Worm (Caenorhabditis elegans) whole organism, L4/young adult: ENCODE measurements around the gene C54F6.17.
"Not testable (repeated sequence)": the region's sequence is repeated elsewhere in the genome, so short reads cannot be mapped to it uniquely, and the experiment has no call there.

Experiments used
- W03F9.2 ChIP-seq: fragments of 150-350 bp; optimal IDR thresholded peaks from 2 replicates; lab custom pipeline; 2014; ENCODE audit warnings: missing biosample characterization, missing genetic modification characterization
- dao-5 ChIP-seq: sonication (generic microtip); optimal IDR thresholded peaks from 2 replicates; lab custom pipeline; 2016; ENCODE audit warnings: missing genotype, missing genetic modification characterization, moderate library complexity, missing compliant biosample characterization
- him-1 ChIP-seq: sonication (generic microtip); optimal IDR thresholded peaks from 2 replicates; lab custom pipeline; 2016; ENCODE audit warnings: missing genotype, missing genetic modification reagents, missing genetic modification characterization, missing compliant biosample characterization

The C54F6.17 gene

ce11 chrV:7527153-7527552 lies at the start of gene C54F6.17:
Gene C54F6.17 (plus strand): TSS chrV:7527453.
- TF ChIP-seq him-1 (tag; lab: Kevin White, UChicago) = no peak
- no peak for TF ChIP-seq dao-5 (tag; lab: Kevin White, UChicago)
- TF ChIP-seq W03F9.2 (tag; lab: Kevin White, UChicago) = no peak

- TF ChIP-seq him-1 (tag; lab: Kevin White, UChicago) (no peak), W03F9.2 (tag; lab: Kevin White, UChicago) (no peak), dao-5 (tag; lab: Kevin White, UChicago) (no peak)
These were observed 48.8 kb upstream of the C54F6.17 start, which contains the start of gene str-190 for ce11 chrV:7478404-7478803. Gene str-190 (minus strand): TSS chrV:7478504.

ce11 chrV:7480949-7481348 lies 46.3 kb upstream of the C54F6.17 start, which contains the start of gene C18B10.6:
Gene C18B10.6 (minus strand): TSS chrV:7481049.
- TF ChIP-seq dao-5 (tag; lab: Kevin White, UChicago) (no peak), W03F9.2 (tag; lab: Kevin White, UChicago) (no peak), him-1 (tag; lab: Kevin White, UChicago) (no peak)

- TF ChIP-seq dao-5 (tag; lab: Kevin White, UChicago) = no peak
- no peak for TF ChIP-seq W03F9.2 (tag; lab: Kevin White, UChicago)
- TF ChIP-seq him-1 (tag; lab: Kevin White, UChicago) = no peak
These were observed 42.3 kb upstream of the C54F6.17 start, which contains the start of gene srbc-8 for ce11 chrV:7485000-7485399. Gene srbc-8 (minus strand): TSS chrV:7485100.

ce11 chrV:7487518-7487917 lies 39.7 kb upstream of the C54F6.17 start, which contains the start of gene srbc-7:
Gene srbc-7 (minus strand): TSS chrV:7487618.
- no peak for TF ChIP-seq him-1 (tag; lab: Kevin White, UChicago)
- no peak for TF ChIP-seq W03F9.2 (tag; lab: Kevin White, UChicago)

- no peak for TF ChIP-seq W03F9.2 (tag; lab: Kevin White, UChicago)
- TF ChIP-seq him-1 (tag; lab: Kevin White, UChicago) = no peak
- TF ChIP-seq dao-5 (tag; lab: Kevin White, UChicago) = no peak
These were observed 36.9 kb upstream of the C54F6.17 start, which contains the start of gene srbc-9 for ce11 chrV:7490340-7490739. Gene srbc-9 (minus strand): TSS chrV:7490440.

- TF ChIP-seq him-1 (tag; lab: Kevin White, UChicago) = no peak
These were observed 34.3 kb upstream of the C54F6.17 start, which contains the start of gene srbc-10 for ce11 chrV:7492924-7493323. Gene srbc-10 (minus strand): TSS chrV:7493024.

ce11 chrV:7495189-7495588 lies 32.1 kb upstream of the C54F6.17 start, which contains the start of gene srbc-11:
Gene srbc-11 (minus strand): TSS chrV:7495289.
- TF ChIP-seq him-1 (tag; lab: Kevin White, UChicago) (no peak), W03F9.2 (tag; lab: Kevin White, UChicago) (no peak), dao-5 (tag; lab: Kevin White, UChicago) (no peak)

- no peak for TF ChIP-seq W03F9.2 (tag; lab: Kevin White, UChicago)
These were observed 29.8 kb upstream of the C54F6.17 start, which contains the start of gene srh-79 for ce11 chrV:7497440-7497839. Gene srh-79 (plus strand): TSS chrV:7497740.

- TF ChIP-seq him-1 (tag; lab: Kevin White, UChicago) (no peak), dao-5 (tag; lab: Kevin White, UChicago) (no peak), W03F9.2 (tag; lab: Kevin White, UChicago) (no peak)
These were observed 26.1 kb upstream of the C54F6.17 start for ce11 chrV:7501194-7501593.

- TF ChIP-seq dao-5 (tag; lab: Kevin White, UChicago) (no peak), him-1 (tag; lab: Kevin White, UChicago) (no peak), W03F9.2 (tag; lab: Kevin White, UChicago) (no peak)
These were observed 23.0 kb upstream of the C54F6.17 start, which contains the start of gene srh-229 for ce11 chrV:7504271-7504670. Gene srh-229 (minus strand): TSS chrV:7504371.

- TF ChIP-seq dao-5 (tag; lab: Kevin White, UChicago) = no peak
- TF ChIP-seq him-1 (tag; lab: Kevin White, UChicago) = no peak
- TF ChIP-seq W03F9.2 (tag; lab: Kevin White, UChicago) = no peak
These were observed 21.0 kb upstream of the C54F6.17 start for ce11 chrV:7506207-7506606.

- no peak for TF ChIP-seq W03F9.2 (tag; lab: Kevin White, UChicago)
- TF ChIP-seq dao-5 (tag; lab: Kevin White, UChicago) = no peak
- TF ChIP-seq him-1 (tag; lab: Kevin White, UChicago) = no peak
These were observed 18.6 kb upstream of the C54F6.17 start, which contains the start of the genes str-31 and nhr-172 for ce11 chrV:7508566-7509044. Gene str-31 (minus strand): TSS chrV:7508666. Gene nhr-172 (plus strand): TSS chrV:7508994.

- TF ChIP-seq him-1, dao-5, W03F9.2 (tag; lab: Kevin White, UChicago): not testable (repeated sequence)
These were observed 15.8 kb upstream of the C54F6.17 start, which contains the start of gene nhr-171 for ce11 chrV:7511465-7511864. Gene nhr-171 (plus strand): TSS chrV:7511765.
